Worm (Caenorhabditis elegans): ENCODE measurements around the gene F36H9.4.

DNA sequence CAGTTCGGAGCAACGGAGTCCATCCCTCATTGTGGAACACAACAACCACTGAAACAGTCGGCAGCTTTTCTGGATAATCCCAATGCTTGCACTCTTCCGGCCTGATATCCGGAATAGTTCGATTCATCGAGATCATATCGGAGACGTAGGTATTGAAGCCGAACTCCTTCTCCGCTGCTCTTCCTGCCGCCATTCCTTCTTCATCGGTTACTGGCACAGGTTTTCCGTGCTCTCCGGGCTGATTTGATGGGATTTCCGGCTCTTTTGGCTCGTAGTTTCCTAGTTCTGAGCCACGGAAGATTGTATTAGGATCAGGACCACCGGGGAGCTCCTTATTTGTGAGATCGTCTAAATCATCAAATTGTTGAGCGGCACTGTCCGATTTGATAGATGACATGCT is 41.0 kb upstream of the F36H9.4 start:
- no peak for TF ChIP-seq ceh-62 (tag; optimal IDR thresholded peaks at IDR 0.05)
- TF ChIP-seq dpl-1 (GFP tag; optimal IDR thresholded peaks at IDR 0.05), result no peak
- no peak for TF ChIP-seq mdl-1 (tag; optimal IDR thresholded peaks at IDR 0.05)
- TF ChIP-seq ctbp-1 (GFP tag; IDR thresholded peaks at IDR 0.05), result no peak
- TF ChIP-seq lin-39 (tag; optimal IDR thresholded peaks at IDR 0.05), result no peak
- no peak for TF ChIP-seq mdt-29 (GFP tag; IDR thresholded peaks at IDR 0.05)
- no peak for TF ChIP-seq spr-3 (GFP tag; optimal IDR thresholded peaks at IDR 0.05)
- TF ChIP-seq snpc-4 (tag; optimal IDR thresholded peaks at IDR 0.05), result no peak
